Worm (Caenorhabditis elegans): Measurements from ENCODE around the gene clec-242.

- TF ChIP-seq flt-1 (GFP tag; IDR thresholded peaks at IDR 0.05) (no peak), T22C8.4 (GFP tag; IDR thresholded peaks at IDR 0.05) (no peak), klf-2 (GFP tag; conservative IDR thresholded peaks at IDR 0.05) (no peak), ztf-29 (GFP tag; IDR thresholded peaks at IDR 0.05) (no peak), med-1 (GFP tag; optimal IDR thresholded peaks at IDR 0.05; ENCODE audit: insufficient read depth) (no peak), ztf-23 (GFP tag; IDR thresholded peaks at IDR 0.05) (no peak), cog-1 (tag; optimal IDR thresholded peaks at IDR 0.05) (no peak), tab-1 (GFP tag; IDR thresholded peaks at IDR 0.05) (no peak)
Observed at ce11 chrV:17240579-17241277, 4.6 kb downstream of the clec-242 start.
